Fruit fly (Drosophila melanogaster): ENCODE measurements around the gene CCT7.

CCT7 gene

DNA sequence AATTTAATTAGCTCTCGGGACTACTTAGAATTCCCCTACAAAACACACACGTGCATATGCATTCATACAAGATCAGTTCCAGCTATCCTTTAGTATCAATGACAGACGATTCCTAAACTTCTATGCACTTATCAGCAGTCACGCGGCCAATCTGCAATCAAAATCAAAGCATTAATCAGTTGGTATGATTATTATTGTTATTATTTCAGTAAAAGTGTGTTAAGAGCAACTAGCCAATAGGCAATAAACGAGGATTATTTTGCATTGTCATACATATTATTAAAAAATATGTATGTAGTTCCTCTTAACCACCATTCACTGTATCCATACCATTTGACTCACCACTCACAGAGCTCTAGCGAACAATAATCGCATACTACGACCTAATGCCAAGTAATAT, 21.6 kb downstream of the CCT7 start:
- TF ChIP-seq CG5204 (GFP tag; optimal IDR thresholded peaks at IDR 0.05) (no peak), CG7045 (GFP tag; optimal IDR thresholded peaks at IDR 0.05) (no peak), Mnt (GFP tag; optimal IDR thresholded peaks at IDR 0.05) (peak; percentile 17), CG14711 (tag; optimal IDR thresholded peaks at IDR 0.05) (peak; percentile 47), kay (GFP tag; ENCODE audit: borderline replicate concordance) (peak; percentile 98), CG12768 (GFP tag; optimal IDR thresholded peaks at IDR 0.05) (peak; percentile 41), CG33017 (tag; optimal IDR thresholded peaks at IDR 0.05) (peak; percentile 40), cnc (optimal IDR thresholded peaks at IDR 0.05) (peak in 1 of 2 experiments; percentile 50), CG1620 (GFP tag; optimal IDR thresholded peaks at IDR 0.05) (no peak), cic (GFP tag; optimal IDR thresholded peaks at IDR 0.05) (peak; percentile 88), tj (GFP tag; optimal IDR thresholded peaks at IDR 0.05) (no peak)

DNA sequence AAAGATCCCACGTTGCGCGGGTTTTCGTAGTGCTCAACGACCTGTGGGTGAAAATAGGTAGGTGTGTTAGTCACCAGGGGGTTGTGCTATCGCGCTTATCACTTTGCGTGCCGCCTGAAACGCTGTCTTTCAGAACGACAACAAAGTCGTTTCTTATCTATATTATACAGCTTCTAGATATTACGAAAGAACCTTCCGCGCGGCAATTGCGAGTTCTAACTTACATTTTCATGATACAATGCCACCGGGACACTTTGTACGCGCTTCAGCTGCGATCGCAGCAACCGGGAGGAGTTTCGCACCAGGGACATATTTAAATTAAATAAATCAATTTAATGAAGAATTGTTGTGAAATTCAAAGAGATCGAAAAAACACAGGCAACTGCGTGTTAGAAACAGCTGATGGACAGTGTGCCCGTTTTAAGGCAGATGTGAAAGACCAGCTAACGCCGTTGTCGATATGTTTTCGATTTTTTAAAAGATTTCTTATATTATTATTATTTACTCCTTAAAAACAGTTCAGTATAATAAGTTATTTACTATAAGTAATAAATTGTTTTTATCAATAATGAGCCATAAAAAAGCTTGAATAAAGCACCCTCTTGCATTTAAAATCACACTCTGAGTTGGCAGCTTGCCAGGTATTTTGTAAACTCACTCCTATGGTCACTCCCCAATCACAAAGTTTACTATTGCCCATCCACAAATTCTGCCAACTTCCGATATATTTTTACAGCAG, 22.6 kb downstream of the CCT7 start, which contains the start of the genes IscU and CG8379:
IscU (minus strand) TSS at position 417 of the 739 bp plus-strand sequence.
CG8379 (plus strand) TSS at position 651 of the 739 bp plus-strand sequence.
- TF ChIP-seq cnc (optimal IDR thresholded peaks at IDR 0.05) (no peak), bab1 (GFP tag; optimal IDR thresholded peaks at IDR 0.05) (peak; percentile 55), CG7101 (tag; optimal IDR thresholded peaks at IDR 0.05) (peak; percentile 41), CG5204 (GFP tag; optimal IDR thresholded peaks at IDR 0.05) (no peak), CG11617 (GFP tag; optimal IDR thresholded peaks at IDR 0.05) (peak; percentile 46), CG14711 (tag; optimal IDR thresholded peaks at IDR 0.05) (peak; percentile 6), Mnt (GFP tag; optimal IDR thresholded peaks at IDR 0.05) (peak; percentile 50), Clk (GFP tag; optimal IDR thresholded peaks at IDR 0.05) (no peak), tj (GFP tag; optimal IDR thresholded peaks at IDR 0.05) (peak; percentile 29), kay (GFP tag; ENCODE audit: borderline replicate concordance) (peak; percentile 82), cic (GFP tag; optimal IDR thresholded peaks at IDR 0.05) (no peak), Crg-1 (GFP tag; optimal IDR thresholded peaks at IDR 0.05) (peak; percentile 15)

DNA sequence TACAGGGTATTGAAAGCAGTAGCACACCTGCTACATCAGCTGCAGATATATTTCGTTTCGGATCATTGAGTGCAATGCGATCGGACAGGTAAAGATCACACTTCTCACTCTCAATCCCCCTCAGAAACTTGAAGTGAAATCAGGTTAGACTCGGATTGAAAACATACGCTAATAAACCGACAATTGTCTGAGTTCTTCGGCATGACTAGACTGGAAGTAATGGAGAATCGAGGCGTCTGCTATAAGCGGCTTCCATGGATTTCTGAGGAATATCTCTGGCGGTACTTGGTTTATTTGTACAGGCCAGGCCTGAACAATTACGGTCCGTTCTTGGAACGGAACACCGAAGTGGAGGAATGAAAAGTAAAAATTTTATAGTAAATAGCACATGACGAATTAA, 39.7 kb downstream of the CCT7 start:
- no peak for TF ChIP-seq Clk (GFP tag; optimal IDR thresholded peaks at IDR 0.05)
- TF ChIP-seq CG7101 (tag; optimal IDR thresholded peaks at IDR 0.05): no peak
- TF ChIP-seq kay (GFP tag; ENCODE audit: borderline replicate concordance): no peak
- no peak for TF ChIP-seq CG1620 (GFP tag; optimal IDR thresholded peaks at IDR 0.05)
- TF ChIP-seq cnc (optimal IDR thresholded peaks at IDR 0.05): no peak
- no peak for TF ChIP-seq toe (GFP tag; optimal IDR thresholded peaks at IDR 0.05)
- no peak for TF ChIP-seq CG12768 (GFP tag; optimal IDR thresholded peaks at IDR 0.05)
- no peak for TF ChIP-seq Crg-1 (GFP tag; optimal IDR thresholded peaks at IDR 0.05)
- TF ChIP-seq CG33017 (tag; optimal IDR thresholded peaks at IDR 0.05): no peak
- TF ChIP-seq cic (GFP tag; optimal IDR thresholded peaks at IDR 0.05): no peak
- TF ChIP-seq Mnt (GFP tag; optimal IDR thresholded peaks at IDR 0.05): no peak
- no peak for TF ChIP-seq CG14711 (tag; optimal IDR thresholded peaks at IDR 0.05)
- TF ChIP-seq pad (GFP tag; optimal IDR thresholded peaks at IDR 0.05): no peak
- TF ChIP-seq bab1 (GFP tag; optimal IDR thresholded peaks at IDR 0.05): no peak
- TF ChIP-seq CG5204 (GFP tag; optimal IDR thresholded peaks at IDR 0.05): no peak
- TF ChIP-seq CG11617 (GFP tag; optimal IDR thresholded peaks at IDR 0.05): no peak
- TF ChIP-seq CG7045 (GFP tag; optimal IDR thresholded peaks at IDR 0.05): no peak
- no peak for TF ChIP-seq Hr96 (GFP tag; optimal IDR thresholded peaks at IDR 0.05)
- TF ChIP-seq tj (GFP tag; optimal IDR thresholded peaks at IDR 0.05): no peak

DNA sequence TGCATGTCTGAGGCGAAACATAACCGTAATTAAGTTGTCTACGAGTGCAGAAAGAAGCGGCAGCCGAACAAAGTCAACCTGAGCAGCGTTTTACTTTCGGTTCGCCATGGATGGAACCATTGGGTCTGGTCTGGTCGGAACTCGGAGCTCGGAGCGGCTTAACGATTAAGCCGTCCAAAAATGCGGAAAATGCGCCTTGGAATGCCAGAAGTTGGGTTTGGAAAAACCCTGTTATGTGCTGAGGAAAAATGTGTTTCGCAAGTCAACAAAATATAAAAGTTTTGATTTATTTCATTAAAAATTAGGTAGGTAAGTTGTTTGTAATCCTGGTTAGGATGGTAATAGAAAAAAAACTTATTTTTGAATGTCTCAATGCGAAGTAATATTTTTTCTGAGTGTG, 40.2 kb downstream of the CCT7 start:
- TF ChIP-seq kay (GFP tag; ENCODE audit: borderline replicate concordance) (no peak), CG11617 (GFP tag; optimal IDR thresholded peaks at IDR 0.05) (no peak), ovo (GFP tag; optimal IDR thresholded peaks at IDR 0.05) (no peak), CG7101 (tag; optimal IDR thresholded peaks at IDR 0.05) (no peak), CG1620 (GFP tag; optimal IDR thresholded peaks at IDR 0.05) (no peak), CG7045 (GFP tag; optimal IDR thresholded peaks at IDR 0.05) (no peak), CG33017 (tag; optimal IDR thresholded peaks at IDR 0.05) (no peak), bab1 (GFP tag; optimal IDR thresholded peaks at IDR 0.05) (no peak), cic (GFP tag; optimal IDR thresholded peaks at IDR 0.05) (no peak), CG14711 (tag; optimal IDR thresholded peaks at IDR 0.05) (no peak)

DNA sequence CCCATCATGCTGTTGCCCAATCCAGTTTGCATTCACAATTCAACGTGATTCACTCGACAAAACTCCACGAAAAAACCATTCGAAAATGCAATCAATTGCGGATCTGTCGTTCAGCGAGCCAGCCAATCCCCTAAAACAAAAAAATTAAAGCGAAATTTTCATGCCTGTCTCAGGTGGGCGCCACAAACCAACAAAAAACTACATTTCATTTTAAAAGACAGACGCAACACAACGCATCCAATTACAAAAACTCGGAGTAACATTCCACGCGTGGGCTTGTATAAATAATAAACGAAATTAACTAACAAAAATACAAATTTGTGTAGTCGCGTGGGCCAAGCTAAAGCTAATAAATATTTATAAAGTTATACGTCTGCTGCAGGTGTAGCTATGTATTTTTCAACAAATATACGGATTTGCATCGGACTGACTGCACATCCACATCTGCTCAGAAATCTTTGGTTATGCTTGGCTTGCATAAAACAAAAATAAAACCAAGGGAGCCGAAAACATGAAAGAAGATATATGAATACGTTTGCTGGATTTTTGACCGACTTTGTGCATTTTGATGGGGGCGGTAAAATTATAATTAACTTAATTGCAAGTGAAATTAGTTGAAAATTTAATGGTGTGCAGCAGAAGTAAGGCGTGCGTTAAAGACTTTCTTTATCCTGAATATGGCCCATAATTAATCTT, 42.7 kb downstream of the CCT7 start:
- TF ChIP-seq tj (GFP tag; optimal IDR thresholded peaks at IDR 0.05) (peak; percentile 80), CG33017 (tag; optimal IDR thresholded peaks at IDR 0.05) (no peak), Mnt (GFP tag; optimal IDR thresholded peaks at IDR 0.05) (no peak), Hr96 (GFP tag; optimal IDR thresholded peaks at IDR 0.05) (no peak), ovo (GFP tag; optimal IDR thresholded peaks at IDR 0.05) (no peak), kay (GFP tag; ENCODE audit: borderline replicate concordance) (peak; percentile 77)

DNA sequence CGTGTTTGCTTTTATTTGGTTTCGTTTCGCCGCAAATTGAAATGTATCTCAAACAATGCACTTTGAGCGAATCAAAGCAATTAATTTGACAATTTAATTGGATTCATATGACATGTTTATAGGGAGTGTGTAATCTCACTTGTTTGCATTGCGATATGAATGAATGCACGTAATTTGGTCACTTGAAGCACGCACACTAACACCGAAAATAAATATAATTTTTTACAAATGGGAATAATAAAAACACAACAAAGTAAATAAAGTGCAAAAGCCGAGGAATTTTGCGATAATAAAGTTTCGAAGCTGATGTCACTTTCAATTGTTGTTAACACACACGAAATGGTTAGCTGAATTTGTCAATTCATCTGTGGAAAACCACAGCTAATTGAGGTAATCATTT, 43.6 kb downstream of the CCT7 start:
- TF ChIP-seq cic (GFP tag; optimal IDR thresholded peaks at IDR 0.05) (peak; percentile 83), bab1 (GFP tag; optimal IDR thresholded peaks at IDR 0.05) (no peak), CG14711 (tag; optimal IDR thresholded peaks at IDR 0.05) (no peak), CG7101 (tag; optimal IDR thresholded peaks at IDR 0.05) (peak; percentile 25), CG5204 (GFP tag; optimal IDR thresholded peaks at IDR 0.05) (peak; percentile 2), Mnt (GFP tag; optimal IDR thresholded peaks at IDR 0.05) (no peak), Clk (GFP tag; optimal IDR thresholded peaks at IDR 0.05) (no peak), CG7045 (GFP tag; optimal IDR thresholded peaks at IDR 0.05) (no peak), kay (GFP tag; ENCODE audit: borderline replicate concordance) (peak; percentile 67), CG12768 (GFP tag; optimal IDR thresholded peaks at IDR 0.05) (peak; percentile 40), ovo (GFP tag; optimal IDR thresholded peaks at IDR 0.05) (no peak)
